Fruit fly (Drosophila melanogaster) whole organism, embryonic: Measurements from ENCODE around the gene ATPsynO.
A peak's percentile ranks its signal among the peaks of the same experiment; 100 is the strongest.

Experiments used
- CG7987 ChIP-seq: fragments of 200-800 bp; sonication (Bioruptor generic); optimal IDR thresholded peaks from 2 replicates; lab custom pipeline; 2018; ENCODE audit warnings: missing biosample characterization, mild to moderate bottlenecking, missing genetic modification characterization, moderate library complexity
- Med ChIP-seq: fragments of 200-800 bp; sonication (Bioruptor generic); peaks from one replicate; lab custom pipeline; 2016; ENCODE audit warnings: missing biosample characterization, missing genetic modification characterization, mild to moderate bottlenecking, inconsistent platforms, moderate library complexity
- Spps ChIP-seq: fragments of 200-800 bp; sonication (Bioruptor generic); optimal IDR thresholded peaks from 2 replicates; lab custom pipeline; 2018; ENCODE audit warnings: missing biosample characterization, mild to moderate bottlenecking, missing genetic modification characterization
- Vsx1 ChIP-seq: fragments of 200-800 bp; sonication (Bioruptor generic); optimal IDR thresholded peaks from 2 replicates; lab custom pipeline; 2017; ENCODE audit warnings: missing biosample characterization, mild to moderate bottlenecking, missing genetic modification characterization, missing genetic modification reagents
- corto ChIP-seq: fragments of 200-800 bp; sonication (Bioruptor generic); optimal IDR thresholded peaks from 2 replicates; lab custom pipeline; 2016; ENCODE audit warnings: missing biosample characterization, mild to moderate bottlenecking, missing genetic modification characterization, moderate library complexity

- TF ChIP-seq CG7987 (GFP tag; lab: Kevin White, UChicago) (peak; percentile 87), corto (no peak), Spps (peak; percentile 97), Vsx1 (peak; percentile 94), Med (GFP tag; lab: Kevin White, UChicago) (peak; percentile 98)
Observed at dm6 chr3R:15275158-15275623, 9.8 kb downstream of the ATPsynO start, which contains the start of the genes Cp190 and CG4338.
